Fruit fly (Drosophila melanogaster) whole organism, adult: ENCODE data around the gene Dad.

ENCODE experiments used
- CG11617 ChIP-seq: fragments of 200-800 bp; sonication (Bioruptor generic); optimal IDR thresholded peaks from 2 replicates; lab custom pipeline; 2017; ENCODE audit warnings: mild to moderate bottlenecking, missing biosample characterization, missing genetic modification reagents, missing genetic modification characterization
- CG12768 ChIP-seq: fragments of 200-800 bp; sonication (Bioruptor generic); optimal IDR thresholded peaks from 2 replicates; lab custom pipeline; 2017; ENCODE audit warnings: missing biosample characterization, missing genetic modification characterization, mild to moderate bottlenecking, moderate library complexity, missing genetic modification reagents
- CG14711 ChIP-seq: fragments of 200-800 bp; sonication (Bioruptor generic); optimal IDR thresholded peaks from 2 replicates; lab custom pipeline; 2018; ENCODE audit warnings: missing biosample characterization, mild to moderate bottlenecking, missing genetic modification characterization, moderate library complexity
- CG1620 ChIP-seq: fragments of 200-800 bp; sonication (Bioruptor generic); optimal IDR thresholded peaks from 2 replicates; lab custom pipeline; 2016; ENCODE audit warnings: missing biosample characterization, missing genetic modification characterization
- CG33017 ChIP-seq: fragments of 200-800 bp; sonication (Bioruptor generic); optimal IDR thresholded peaks from 2 replicates; lab custom pipeline; 2018; ENCODE audit warnings: missing biosample characterization, mild to moderate bottlenecking, missing genetic modification characterization, moderate library complexity
- CG5204 ChIP-seq: fragments of 200-800 bp; sonication (Bioruptor generic); optimal IDR thresholded peaks from 2 replicates; lab custom pipeline; 2016; ENCODE audit warnings: missing biosample characterization, missing genetic modification characterization
- CG7045 ChIP-seq: fragments of 200-800 bp; sonication (Bioruptor generic); optimal IDR thresholded peaks from 2 replicates; lab custom pipeline; 2017; ENCODE audit warnings: missing biosample characterization, mild to moderate bottlenecking, missing genetic modification characterization
- CG7101 ChIP-seq: fragments of 200-800 bp; sonication (Bioruptor generic); optimal IDR thresholded peaks from 2 replicates; lab custom pipeline; 2018; ENCODE audit warnings: missing biosample characterization, mild to moderate bottlenecking, missing genetic modification characterization, moderate library complexity
- Clk ChIP-seq: fragments of 200-800 bp; sonication (Bioruptor generic); optimal IDR thresholded peaks from 2 replicates; lab custom pipeline; 2017; ENCODE audit warnings: missing biosample characterization, missing genetic modification characterization
- Crg-1 ChIP-seq: fragments of 200-800 bp; sonication (Bioruptor generic); optimal IDR thresholded peaks from 2 replicates; lab custom pipeline; 2016; ENCODE audit warnings: missing biosample characterization, missing genetic modification characterization
- Hr96 ChIP-seq: fragments of 200-800 bp; sonication (Bioruptor generic); optimal IDR thresholded peaks from 2 replicates; lab custom pipeline; 2016; ENCODE audit warnings: missing biosample characterization, missing genetic modification characterization
- Mnt ChIP-seq: fragments of 200-800 bp; sonication (Bioruptor generic); optimal IDR thresholded peaks from 2 replicates; lab custom pipeline; 2016; ENCODE audit warnings: missing biosample characterization, mild to moderate bottlenecking, missing genetic modification characterization
- bab1 ChIP-seq: fragments of 200-800 bp; sonication (Bioruptor generic); optimal IDR thresholded peaks from 3 replicates; lab custom pipeline; 2019; ENCODE audit warnings: missing biosample characterization, mild to moderate bottlenecking, missing genetic modification characterization, moderate library complexity
- cic ChIP-seq: fragments of 200-800 bp; sonication (Bioruptor generic); optimal IDR thresholded peaks from 2 replicates; lab custom pipeline; 2017; ENCODE audit warnings: missing biosample characterization, mild to moderate bottlenecking, missing genetic modification characterization, moderate library complexity
- cnc ChIP-seq, 2 experiments: fragments of >200 bp; optimal IDR thresholded peaks; 2 replicates each; lab custom pipeline; 2017
- kay ChIP-seq: fragments of 200-800 bp; sonication (Bioruptor generic); peaks from one replicate; lab custom pipeline; 2016; ENCODE audit warnings: missing biosample characterization, missing genetic modification characterization, borderline replicate concordance
- ovo ChIP-seq: fragments of 200-800 bp; sonication (Bioruptor generic); optimal IDR thresholded peaks from 2 replicates; lab custom pipeline; 2016; ENCODE audit warnings: missing biosample characterization, missing genetic modification characterization
- pad ChIP-seq: fragments of 200-800 bp; sonication (Bioruptor generic); optimal IDR thresholded peaks from 3 replicates; lab custom pipeline; 2017; ENCODE audit warnings: missing biosample characterization, missing genetic modification characterization, mild to moderate bottlenecking, moderate library complexity, missing genetic modification reagents
- tj ChIP-seq: fragments of 200-800 bp; sonication (Bioruptor generic); optimal IDR thresholded peaks from 3 replicates; lab custom pipeline; 2017; ENCODE audit warnings: missing biosample characterization, mild to moderate bottlenecking, missing genetic modification characterization, moderate library complexity
- toe ChIP-seq: fragments of 200-800 bp; sonication (Bioruptor generic); optimal IDR thresholded peaks from 2 replicates; lab custom pipeline; 2016; ENCODE audit warnings: missing biosample characterization, missing genetic modification characterization

Dad gene

dm6 chr3R:17052465-17053149 lies 1.2 kb upstream of the Dad start:
- TF ChIP-seq Clk (GFP tag; lab: Kevin White, UChicago) (no peak), CG14711 (no peak), cic (GFP tag; lab: Kevin White, UChicago) (no peak), cnc (optimal IDR thresholded peaks at IDR 0.05; lab: Kevin White, UChicago) (no peak)

dm6 chr3R:17054528-17054927 lies 721 bp downstream of the Dad start:
- no peak for TF ChIP-seq CG1620 (GFP tag; lab: Kevin White, UChicago)
- TF ChIP-seq ovo, result peak; percentile 7
- TF ChIP-seq pad (GFP tag; lab: Kevin White, UChicago), result peak; percentile 1
- no peak for TF ChIP-seq Clk (GFP tag; lab: Kevin White, UChicago)
- peak; percentile 37 for TF ChIP-seq tj (GFP tag; lab: Kevin White, UChicago)
- TF ChIP-seq cnc (optimal IDR thresholded peaks at IDR 0.05; lab: Kevin White, UChicago), result no peak
- no peak for TF ChIP-seq bab1 (GFP tag; lab: Kevin White, UChicago)
- TF ChIP-seq cic (GFP tag; lab: Kevin White, UChicago), result no peak
- TF ChIP-seq CG14711, result no peak

- TF ChIP-seq ovo (peak; percentile 38), tj (GFP tag; lab: Kevin White, UChicago) (peak; percentile 92), Hr96 (no peak), CG7101 (peak; percentile 9), CG14711 (no peak), CG5204 (no peak), CG33017 (peak; percentile 57), CG1620 (GFP tag; lab: Kevin White, UChicago) (no peak), CG7045 (GFP tag; lab: Kevin White, UChicago) (peak; percentile 45), Crg-1 (no peak), cic (GFP tag; lab: Kevin White, UChicago) (peak; percentile 87), toe (GFP tag; lab: Kevin White, UChicago) (no peak), pad (GFP tag; lab: Kevin White, UChicago) (peak; percentile 42), kay (GFP tag; lab: Kevin White, UChicago) (peak; percentile 88), CG12768 (GFP tag; lab: Kevin White, UChicago) (peak; percentile 56), Mnt (peak; percentile 81), bab1 (GFP tag; lab: Kevin White, UChicago) (peak; percentile 22), cnc (optimal IDR thresholded peaks at IDR 0.05; lab: Kevin White, UChicago) (no peak), Clk (GFP tag; lab: Kevin White, UChicago) (no peak), CG11617 (GFP tag; lab: Kevin White, UChicago) (peak; percentile 39)
Observed at dm6 chr3R:17056183-17056904, 2.5 kb downstream of the Dad start.

- no peak for TF ChIP-seq Clk (GFP tag; lab: Kevin White, UChicago)
- TF ChIP-seq pad (GFP tag; lab: Kevin White, UChicago), result no peak
- no peak for TF ChIP-seq kay (GFP tag; lab: Kevin White, UChicago)
- TF ChIP-seq CG14711, result no peak
- no peak for TF ChIP-seq Hr96
- TF ChIP-seq CG33017, result no peak
- no peak for TF ChIP-seq CG5204
- no peak for TF ChIP-seq ovo
- no peak for TF ChIP-seq bab1 (GFP tag; lab: Kevin White, UChicago)
- TF ChIP-seq cnc (optimal IDR thresholded peaks at IDR 0.05; lab: Kevin White, UChicago), result no peak
- no peak for TF ChIP-seq toe (GFP tag; lab: Kevin White, UChicago)
- TF ChIP-seq tj (GFP tag; lab: Kevin White, UChicago), result no peak
- TF ChIP-seq CG7101, result no peak
- no peak for TF ChIP-seq cic (GFP tag; lab: Kevin White, UChicago)
- TF ChIP-seq Mnt, result no peak
Observed at dm6 chr3R:17056905-17057251, 3.1 kb downstream of the Dad start.

dm6 chr3R:17059100-17059810 lies 5.4 kb downstream of the Dad start:
- TF ChIP-seq CG33017, result peak; percentile 4
- peak; percentile 78 for TF ChIP-seq Mnt
- TF ChIP-seq Clk (GFP tag; lab: Kevin White, UChicago), result no peak
- TF ChIP-seq CG11617 (GFP tag; lab: Kevin White, UChicago), result peak; percentile 56
- no peak for TF ChIP-seq CG7045 (GFP tag; lab: Kevin White, UChicago)
- TF ChIP-seq CG12768 (GFP tag; lab: Kevin White, UChicago), result peak; percentile 57
- TF ChIP-seq Hr96, result no peak
- peak; percentile 52 for TF ChIP-seq CG5204
- TF ChIP-seq CG14711, result no peak
- peak; percentile 28 for TF ChIP-seq Crg-1
- peak; percentile 68 for TF ChIP-seq tj (GFP tag; lab: Kevin White, UChicago)
- TF ChIP-seq CG1620 (GFP tag; lab: Kevin White, UChicago), result no peak
- TF ChIP-seq CG7101, result peak; percentile 34
- no peak for TF ChIP-seq kay (GFP tag; lab: Kevin White, UChicago)
- TF ChIP-seq pad (GFP tag; lab: Kevin White, UChicago), result peak; percentile 1
- TF ChIP-seq cic (GFP tag; lab: Kevin White, UChicago), result peak; percentile 58
- peak; percentile 33 for TF ChIP-seq toe (GFP tag; lab: Kevin White, UChicago)
- TF ChIP-seq ovo, result no peak
- TF ChIP-seq cnc (optimal IDR thresholded peaks at IDR 0.05; lab: Kevin White, UChicago), result no peak
- TF ChIP-seq bab1 (GFP tag; lab: Kevin White, UChicago), result no peak
